Fruit fly (Drosophila melanogaster) whole organism, wandering third instar larva: ENCODE results near the gene CG45263.

Experiments used
- Abd-B ChIP-seq: fragments of >200 bp; optimal IDR thresholded peaks from 2 replicates; lab custom pipeline; 2017; ENCODE audit warnings: missing biosample characterization, missing genetic modification characterization
- CG32264 ChIP-seq: fragments of 200-800 bp; sonication (Bioruptor generic); optimal IDR thresholded peaks from 2 replicates; lab custom pipeline; 2016; ENCODE audit warnings: missing biosample characterization, missing genetic modification characterization
- CG9705 ChIP-seq: fragments of 200-800 bp; sonication (Bioruptor generic); optimal IDR thresholded peaks from 2 replicates; lab custom pipeline; 2018; ENCODE audit warnings: missing biosample characterization, mild to moderate bottlenecking, missing genetic modification characterization
- Dfd ChIP-seq: fragments of >200 bp; optimal IDR thresholded peaks from 2 replicates; lab custom pipeline; 2017; ENCODE audit warnings: missing biosample characterization, missing genetic modification characterization
- GATAd ChIP-seq: sonication (Bioruptor generic); optimal IDR thresholded peaks from 2 replicates; lab custom pipeline; 2016; ENCODE audit warnings: missing biosample characterization, missing genetic modification characterization
- HLH106 ChIP-seq: fragments of 200-800 bp; optimal IDR thresholded peaks from 3 replicates; lab custom pipeline; 2019; ENCODE audit warnings: missing biosample characterization, mild to moderate bottlenecking, missing genetic modification characterization, moderate library complexity
- Hnf4 ChIP-seq: fragments of 200-800 bp; sonication (Bioruptor generic); optimal IDR thresholded peaks from 2 replicates; lab custom pipeline; 2016; ENCODE audit warnings: missing biosample characterization, mild to moderate bottlenecking, missing genetic modification characterization
- Hr78 ChIP-seq: fragments of >200 bp; optimal IDR thresholded peaks from 2 replicates; lab custom pipeline; 2017; ENCODE audit warnings: missing biosample characterization, missing genetic modification characterization
- Hr83 ChIP-seq: fragments of 200-300 bp; sonication (Bioruptor generic); optimal IDR thresholded peaks from 2 replicates; lab custom pipeline; 2016; ENCODE audit warnings: missing biosample characterization, mild to moderate bottlenecking, missing genetic modification characterization, moderate library complexity; ENCODE audit not compliant: poor library complexity, severe bottlenecking
- Jra ChIP-seq: sonication (Bioruptor generic); optimal IDR thresholded peaks from 2 replicates; lab custom pipeline; 2016; ENCODE audit warnings: missing biosample characterization, missing genetic modification characterization
- N ChIP-seq: fragments of >200 bp; optimal IDR thresholded peaks from 2 replicates; lab custom pipeline; 2018; ENCODE audit warnings: missing biosample characterization, missing external identifiers, missing genetic modification characterization
- Rel ChIP-seq, 2 experiments: fragments of 200-800 bp; sonication (Bioruptor generic) in 1 of 2; optimal IDR thresholded peaks; 2 replicates in 1 of 2; 3 replicates in 1 of 2; lab custom pipeline; 2016 to 2019; ENCODE audit warnings: mild to moderate bottlenecking in 2 of 2, missing biosample characterization in 2 of 2, missing genetic modification characterization in 2 of 2, moderate library complexity in 1 of 2
- Sp1 ChIP-seq: fragments of 200-800 bp; sonication (Bioruptor generic); optimal IDR thresholded peaks from 3 replicates; lab custom pipeline; 2019; ENCODE audit warnings: missing biosample characterization, mild to moderate bottlenecking, missing genetic modification characterization, moderate library complexity
- Vsx2 ChIP-seq: fragments of 200-300, 225-300 bp; sonication (Bioruptor generic); optimal IDR thresholded peaks from 2 replicates; lab custom pipeline; 2018; ENCODE audit warnings: missing biosample characterization, missing genetic modification characterization; ENCODE audit not compliant: partially characterized antibody
- br ChIP-seq: fragments of 200-800 bp; sonication (Bioruptor generic); optimal IDR thresholded peaks from 2 replicates; lab custom pipeline; 2016; ENCODE audit warnings: missing biosample characterization, missing genetic modification characterization
- brk ChIP-seq: fragments of 200-800 bp; sonication (Bioruptor generic); optimal IDR thresholded peaks from 2 replicates; lab custom pipeline; 2016; ENCODE audit warnings: missing biosample characterization, mild to moderate bottlenecking, missing genetic modification characterization
- ey ChIP-seq: fragments of 200-800 bp; sonication (Bioruptor generic); optimal IDR thresholded peaks from 2 replicates; lab custom pipeline; 2016; ENCODE audit warnings: missing biosample characterization, missing genetic modification characterization
- foxo ChIP-seq, 2 experiments: fragments of 200-800 bp; sonication (Bioruptor generic); optimal IDR thresholded peaks; 2 replicates in 1 of 2; 3 replicates in 1 of 2; lab custom pipeline; 2016 to 2017; ENCODE audit warnings: missing biosample characterization in 2 of 2, missing genetic modification characterization in 2 of 2
- h ChIP-seq: fragments of 200-800 bp; sonication (Bioruptor generic); optimal IDR thresholded peaks from 3 replicates; lab custom pipeline; 2016; ENCODE audit warnings: missing biosample characterization, mild to moderate bottlenecking, missing genetic modification characterization
- lola ChIP-seq: fragments of >200 bp; optimal IDR thresholded peaks from 2 replicates; lab custom pipeline; 2017; ENCODE audit warnings: missing biosample characterization, missing genetic modification characterization
- pan ChIP-seq: fragments of >200 bp; optimal IDR thresholded peaks from 2 replicates; lab custom pipeline; 2017
- psq ChIP-seq: fragments of 200-800 bp; sonication (Bioruptor generic); optimal IDR thresholded peaks from 3 replicates; lab custom pipeline; 2017; ENCODE audit warnings: missing biosample characterization, mild to moderate bottlenecking, missing genetic modification characterization, moderate library complexity
- rgr ChIP-seq: fragments of 200-800 bp; sonication (Bioruptor generic); optimal IDR thresholded peaks from 3 replicates; lab custom pipeline; 2016; ENCODE audit warnings: missing biosample characterization, mild to moderate bottlenecking, missing genetic modification characterization
- sage ChIP-seq: fragments of 200-800 bp; sonication (Bioruptor generic); optimal IDR thresholded peaks from 2 replicates; lab custom pipeline; 2016; ENCODE audit warnings: missing biosample characterization, mild to moderate bottlenecking, missing genetic modification characterization
- sv ChIP-seq: fragments of 200-800 bp; sonication (Bioruptor generic); optimal IDR thresholded peaks from 3 replicates; lab custom pipeline; 2016; ENCODE audit warnings: missing biosample characterization, missing genetic modification characterization
- tai ChIP-seq: sonication (Bioruptor generic); optimal IDR thresholded peaks from 2 replicates; lab custom pipeline; 2016; ENCODE audit warnings: missing biosample characterization, missing genetic modification characterization
- woc ChIP-seq: sonication (Bioruptor generic); optimal IDR thresholded peaks from 2 replicates; lab custom pipeline; 2016; ENCODE audit warnings: missing biosample characterization, mild to moderate bottlenecking, missing genetic modification characterization

The CG45263 gene

DNA sequence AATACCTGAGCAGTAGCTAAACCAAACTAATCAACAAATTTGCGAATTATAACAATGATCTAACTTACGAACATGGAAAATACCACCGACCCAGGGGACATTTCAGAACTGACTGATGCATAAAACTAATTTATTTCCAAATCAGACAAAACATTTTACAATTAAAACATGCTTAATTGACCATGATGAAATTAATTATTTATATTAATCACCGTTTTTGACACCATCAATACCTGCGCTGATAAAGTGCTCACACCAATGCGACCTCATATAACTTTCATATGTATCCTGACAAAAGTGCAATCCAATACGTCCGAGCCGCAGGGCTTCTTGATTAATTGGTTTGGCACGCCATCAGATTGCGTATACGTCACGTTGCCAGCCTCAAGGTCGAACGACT lies 56.9 kb downstream of the CG45263 start, which contains the start of gene Obp85a:
Gene Obp85a (minus strand): TSS at position 101 of the 400 bp plus-strand sequence.
- no peak for TF ChIP-seq rgr (GFP tag; lab: Kevin White, UChicago)
- no peak for TF ChIP-seq CG9705 (GFP tag; lab: Kevin White, UChicago)
- TF ChIP-seq sage (GFP tag; lab: Kevin White, UChicago) = no peak
- no peak for TF ChIP-seq ey (GFP tag; lab: Kevin White, UChicago)
- TF ChIP-seq lola (GFP tag; lab: Kevin White, UChicago) = no peak
- TF ChIP-seq Dfd (GFP tag; lab: Kevin White, UChicago) = no peak
- no peak for TF ChIP-seq h (GFP tag; lab: Kevin White, UChicago)
- TF ChIP-seq Vsx2 = no peak
- no peak for TF ChIP-seq Rel (GFP tag; optimal IDR thresholded peaks at IDR 0.05; lab: Kevin White, UChicago)
- no peak for TF ChIP-seq Rel (tag; optimal IDR thresholded peaks at IDR 0.05; lab: Kevin White, UChicago)
- TF ChIP-seq tai (GFP tag; lab: Kevin White, UChicago) = no peak
- no peak for TF ChIP-seq woc (GFP tag; lab: Kevin White, UChicago)
- no peak for TF ChIP-seq br (GFP tag; lab: Kevin White, UChicago)
- no peak for TF ChIP-seq Hnf4 (GFP tag; lab: Kevin White, UChicago)
- TF ChIP-seq HLH106 (tag; lab: Kevin White, UChicago) = no peak
- no peak for TF ChIP-seq sv (GFP tag; lab: Kevin White, UChicago)
- no peak for TF ChIP-seq Sp1 (GFP tag; lab: Kevin White, UChicago)
- no peak for TF ChIP-seq GATAd (GFP tag; lab: Kevin White, UChicago)
- no peak for TF ChIP-seq Hr78 (GFP tag; lab: Kevin White, UChicago)
- TF ChIP-seq Jra (GFP tag; lab: Kevin White, UChicago) = no peak

DNA sequence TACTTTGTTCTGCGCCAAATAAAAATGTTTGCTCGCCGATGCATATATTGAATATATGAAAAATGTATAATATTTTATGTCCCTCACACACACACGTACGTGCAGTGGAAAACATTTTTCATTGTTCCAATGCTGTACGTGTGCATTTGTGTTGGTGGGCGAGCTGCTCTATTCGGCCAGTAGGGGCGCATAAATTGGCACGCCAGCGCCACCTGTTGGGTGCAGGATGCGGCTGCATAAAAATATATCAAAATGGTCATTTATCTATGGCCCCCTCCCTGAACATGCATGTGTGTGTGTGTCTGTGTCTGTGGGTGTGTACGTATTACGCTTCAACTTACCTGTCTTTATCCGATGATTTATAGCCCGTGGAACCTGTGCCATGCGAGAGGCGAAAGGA lies 87.8 kb downstream of the CG45263 start:
- TF ChIP-seq Abd-B (GFP tag; lab: Kevin White, UChicago) = no peak
- TF ChIP-seq lola (GFP tag; lab: Kevin White, UChicago) = no peak
- no peak for TF ChIP-seq Jra (GFP tag; lab: Kevin White, UChicago)
- TF ChIP-seq Sp1 (GFP tag; lab: Kevin White, UChicago) = no peak
- TF ChIP-seq CG32264 (GFP tag; lab: Kevin White, UChicago) = no peak

DNA sequence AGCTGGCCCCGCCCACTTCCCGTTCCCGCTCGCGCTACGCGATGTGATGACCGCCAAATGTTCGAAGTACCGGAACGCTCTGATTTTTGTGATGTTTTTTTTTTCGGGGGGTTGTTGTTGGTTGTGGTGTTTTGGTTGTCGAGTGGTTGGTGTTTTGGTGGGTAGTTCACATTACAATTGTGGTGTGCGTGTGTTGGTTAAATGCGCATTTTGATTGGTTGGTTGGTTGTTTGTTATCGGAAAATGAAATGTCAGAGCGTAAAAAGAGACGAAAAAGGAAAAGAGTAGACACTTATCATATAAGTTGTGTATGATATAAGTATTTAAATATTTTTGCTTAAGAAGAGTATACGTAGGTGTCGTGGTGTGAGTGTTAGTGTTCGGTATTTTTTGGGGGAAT lies 108.9 kb downstream of the CG45263 start:
- TF ChIP-seq HLH106 (tag; lab: Kevin White, UChicago) = no peak

DNA sequence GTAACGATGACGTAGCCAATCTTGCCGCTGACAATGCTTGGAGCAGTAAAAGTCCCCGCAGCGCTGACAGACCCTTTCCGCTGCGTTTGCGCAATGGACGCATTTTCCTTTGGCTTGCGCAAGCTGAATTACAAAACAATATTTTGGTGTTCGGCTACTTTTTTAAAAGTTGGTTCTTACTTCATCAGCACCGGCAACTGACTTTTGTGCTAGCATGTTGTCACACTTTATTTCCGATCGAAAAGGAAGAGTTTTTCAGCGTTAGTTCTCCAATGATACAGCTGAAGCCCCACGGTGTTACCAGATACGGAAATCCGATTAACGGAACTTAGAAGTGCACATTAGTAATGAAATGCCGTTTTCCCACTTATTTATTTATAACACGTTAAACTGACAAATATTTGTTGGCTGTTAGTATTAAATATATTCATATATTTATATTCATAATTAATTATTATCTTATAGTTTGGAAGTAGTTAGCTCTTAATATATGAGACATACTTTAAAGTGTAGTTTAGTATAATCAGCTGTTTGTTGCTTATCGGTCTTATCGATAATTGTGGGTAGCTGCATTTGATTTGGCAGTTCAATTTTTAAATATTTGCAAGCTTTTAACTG lies 115.0 kb downstream of the CG45263 start, which contains the start of the genes Veneno and CG7963:
Gene Veneno (minus strand): TSS at position 296 of the 618 bp plus-strand sequence.
Gene CG7963 (plus strand): TSS at position 568 of the 618 bp plus-strand sequence.
- TF ChIP-seq rgr (GFP tag; lab: Kevin White, UChicago) (no peak), brk (GFP tag; lab: Kevin White, UChicago) (no peak), N (GFP tag; lab: Kevin White, UChicago) (peak; percentile 64), pan (lab: Kevin White, UChicago) (no peak), foxo (GFP tag; optimal IDR thresholded peaks at IDR 0.05; lab: Kevin White, UChicago) (peak in 1 of 2 experiments; percentile 16), Rel (GFP tag; optimal IDR thresholded peaks at IDR 0.05; lab: Kevin White, UChicago) (no peak), Rel (tag; optimal IDR thresholded peaks at IDR 0.05; lab: Kevin White, UChicago) (peak; percentile 79), Sp1 (GFP tag; lab: Kevin White, UChicago) (no peak), tai (GFP tag; lab: Kevin White, UChicago) (no peak), HLH106 (tag; lab: Kevin White, UChicago) (peak; percentile 31)

DNA sequence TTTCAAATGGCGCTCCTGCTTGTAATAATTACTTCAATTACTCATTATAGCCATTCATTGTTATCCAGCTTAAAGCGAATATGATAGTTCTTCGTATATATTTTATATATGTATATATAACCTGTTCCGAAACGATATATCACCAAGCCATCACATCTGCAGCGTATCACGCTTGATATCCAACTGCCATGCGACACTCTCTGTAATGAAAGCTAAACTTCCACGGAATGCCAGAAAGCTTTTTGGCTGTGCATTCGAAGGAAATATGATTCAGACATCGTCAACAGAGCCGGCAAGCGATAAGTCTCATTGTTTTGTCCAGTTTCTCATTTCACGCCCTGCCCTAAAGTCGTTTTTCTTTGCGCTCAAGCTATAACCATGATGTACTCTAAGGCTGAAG lies 119.4 kb downstream of the CG45263 start:
- TF ChIP-seq rgr (GFP tag; lab: Kevin White, UChicago) (no peak), sage (GFP tag; lab: Kevin White, UChicago) (peak; percentile 33)
- TF ChIP-seq, all 38 proteins: peak for 1

DNA sequence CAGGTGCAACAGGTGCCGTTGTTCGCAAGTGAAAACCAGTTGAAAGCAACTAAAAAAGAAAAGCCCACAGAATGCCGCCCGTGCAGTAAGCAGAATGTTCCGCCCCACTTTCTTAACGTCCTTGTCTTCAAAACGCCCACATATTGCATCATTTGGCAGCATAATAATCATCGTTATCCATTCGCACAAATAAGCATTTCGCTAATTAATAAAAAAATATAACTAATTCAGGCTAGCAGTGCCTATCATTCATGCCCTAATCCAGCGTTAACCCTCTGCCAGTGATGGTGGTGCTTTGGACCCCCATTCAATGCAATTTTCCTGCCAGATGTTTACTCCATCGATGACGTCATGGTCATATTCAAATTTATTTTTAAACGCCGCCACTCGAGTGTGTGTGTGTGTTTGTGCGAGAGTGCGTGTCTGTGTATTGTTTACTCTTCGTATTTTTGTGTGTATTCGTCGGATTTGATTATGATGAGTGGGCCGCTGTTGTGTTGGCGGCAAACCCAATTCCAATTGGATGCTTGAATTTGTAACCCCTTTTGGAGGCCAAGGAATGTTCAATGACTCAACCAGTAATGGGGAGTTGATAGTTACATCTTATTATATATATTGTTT lies 119.9 kb downstream of the CG45263 start:
- peak; percentile 27 for TF ChIP-seq Hr83 (GFP tag; lab: Kevin White, UChicago)
- TF ChIP-seq pan (lab: Kevin White, UChicago) = no peak
- peak; percentile 33 for TF ChIP-seq Jra (GFP tag; lab: Kevin White, UChicago)
- TF ChIP-seq Rel (GFP tag; optimal IDR thresholded peaks at IDR 0.05; lab: Kevin White, UChicago) = no peak
- no peak for TF ChIP-seq Rel (tag; optimal IDR thresholded peaks at IDR 0.05; lab: Kevin White, UChicago)
- no peak for TF ChIP-seq br (GFP tag; lab: Kevin White, UChicago)
- TF ChIP-seq psq (GFP tag; lab: Kevin White, UChicago) = no peak
